Fruit fly (Drosophila melanogaster) whole organism, wandering third instar larva: Measurements from ENCODE around the gene CG43335.

Experiments used
- Sp1 ChIP-seq: fragments of 200-800 bp; sonication (Bioruptor generic); optimal IDR thresholded peaks from 3 replicates; lab custom pipeline; 2019; ENCODE audit warnings: missing biosample characterization, mild to moderate bottlenecking, missing genetic modification characterization, moderate library complexity
- Vsx2 ChIP-seq: fragments of 200-300, 225-300 bp; sonication (Bioruptor generic); optimal IDR thresholded peaks from 2 replicates; lab custom pipeline; 2018; ENCODE audit warnings: missing biosample characterization, missing genetic modification characterization; ENCODE audit not compliant: partially characterized antibody
- foxo ChIP-seq, 2 experiments: fragments of 200-800 bp; sonication (Bioruptor generic); optimal IDR thresholded peaks; 2 replicates in 1 of 2; 3 replicates in 1 of 2; lab custom pipeline; 2016 to 2017; ENCODE audit warnings: missing biosample characterization in 2 of 2, missing genetic modification characterization in 2 of 2
- fru ChIP-seq: fragments of 200-800 bp; sonication (Bioruptor generic); optimal IDR thresholded peaks from 3 replicates; lab custom pipeline; 2016; ENCODE audit warnings: missing biosample characterization, mild to moderate bottlenecking, missing genetic modification characterization
- h ChIP-seq: fragments of 200-800 bp; sonication (Bioruptor generic); optimal IDR thresholded peaks from 3 replicates; lab custom pipeline; 2016; ENCODE audit warnings: missing biosample characterization, mild to moderate bottlenecking, missing genetic modification characterization
- lola ChIP-seq: fragments of >200 bp; optimal IDR thresholded peaks from 2 replicates; lab custom pipeline; 2017; ENCODE audit warnings: missing biosample characterization, missing genetic modification characterization
- pan ChIP-seq: fragments of >200 bp; optimal IDR thresholded peaks from 2 replicates; lab custom pipeline; 2017

CG43335 gene

DNA sequence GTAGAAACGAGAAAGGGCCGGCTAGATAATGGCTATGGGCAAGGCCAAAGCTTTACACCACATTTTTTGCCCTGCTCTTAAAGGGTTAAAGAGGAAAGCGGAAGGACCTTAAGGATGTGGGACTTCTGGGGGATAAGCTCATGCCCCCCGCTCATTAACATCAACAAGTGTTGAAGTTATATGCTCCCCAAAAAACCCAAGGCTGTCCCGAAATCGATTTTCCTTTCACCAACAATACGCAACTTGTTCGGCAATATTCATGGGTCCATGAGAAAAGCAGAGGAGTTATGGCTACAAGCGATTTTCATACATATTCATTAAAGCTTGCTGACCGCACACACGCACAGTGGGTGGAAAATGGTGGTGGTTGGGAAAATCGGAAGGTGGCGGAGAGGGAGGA, 45.4 kb downstream of the CG43335 start:
- TF ChIP-seq fru (GFP tag; lab: Kevin White, UChicago) (no peak), Sp1 (GFP tag; lab: Kevin White, UChicago) (no peak), foxo (GFP tag; optimal IDR thresholded peaks at IDR 0.05; lab: Kevin White, UChicago) (no peak), pan (lab: Kevin White, UChicago) (no peak), Vsx2 (GFP tag; lab: Kevin White, UChicago) (no peak), h (GFP tag; lab: Kevin White, UChicago) (no peak), lola (GFP tag; lab: Kevin White, UChicago) (no peak)
- TF ChIP-seq, all 38 proteins: peak for 0
